Fruit fly (Drosophila melanogaster): ENCODE results near the gene CG3223.

Gene CG3223

dm6 chr3R:7998778-7999177 lies 10.4 kb upstream of the CG3223 start:
- TF ChIP-seq h (optimal IDR thresholded peaks at IDR 0.05) (no peak), insv (optimal IDR thresholded peaks at IDR 0.05) (no peak), Myc (optimal IDR thresholded peaks at IDR 0.05) (no peak), ttk (optimal IDR thresholded peaks at IDR 0.05) (no peak), psq (optimal IDR thresholded peaks at IDR 0.05) (no peak), Sin3A (optimal IDR thresholded peaks at IDR 0.05) (no peak)

- TF ChIP-seq psq (optimal IDR thresholded peaks at IDR 0.05) (no peak), h (optimal IDR thresholded peaks at IDR 0.05) (no peak)
Observed at dm6 chr3R:7999530-8000116, 9.6 kb upstream of the CG3223 start, which contains the start of gene PIG-H. Gene PIG-H (plus strand): TSS chr3R:7999832.

- TF ChIP-seq insv (optimal IDR thresholded peaks at IDR 0.05) (no peak), Myc (optimal IDR thresholded peaks at IDR 0.05) (no peak), ttk (optimal IDR thresholded peaks at IDR 0.05) (no peak), psq (optimal IDR thresholded peaks at IDR 0.05) (no peak), Sin3A (optimal IDR thresholded peaks at IDR 0.05) (no peak), h (optimal IDR thresholded peaks at IDR 0.05) (no peak)
Observed at dm6 chr3R:8001074-8001669, 8.0 kb upstream of the CG3223 start, which contains the start of the genes Kmn2 and CG2698. Gene Kmn2 (minus strand): TSS chr3R:8001309. Gene CG2698 (plus strand): TSS chr3R:8001562.

- TF ChIP-seq insv (optimal IDR thresholded peaks at IDR 0.05) = no peak
- no peak for TF ChIP-seq h (optimal IDR thresholded peaks at IDR 0.05)
- no peak for TF ChIP-seq ttk (optimal IDR thresholded peaks at IDR 0.05)
- TF ChIP-seq Myc (optimal IDR thresholded peaks at IDR 0.05) = no peak
Observed at dm6 chr3R:8007595-8008255, 1.5 kb upstream of the CG3223 start, which contains the start of gene CG2767. Gene CG2767 (minus strand): TSS chr3R:8008110.

- TF ChIP-seq Myc (optimal IDR thresholded peaks at IDR 0.05) (no peak), psq (optimal IDR thresholded peaks at IDR 0.05) (no peak), insv (optimal IDR thresholded peaks at IDR 0.05) (no peak), h (optimal IDR thresholded peaks at IDR 0.05) (no peak), Sin3A (optimal IDR thresholded peaks at IDR 0.05) (no peak), ttk (optimal IDR thresholded peaks at IDR 0.05) (no peak)
Observed at dm6 chr3R:8013121-8014009, 4.2 kb downstream of the CG3223 start, which contains the start of the genes CG10435 and Pbp95. Gene CG10435 (minus strand): TSS chr3R:8013201. Gene Pbp95 (plus strand): TSS chr3R:8013791.

dm6 chr3R:8026515-8026914 lies 17.3 kb downstream of the CG3223 start:
- TF ChIP-seq psq (optimal IDR thresholded peaks at IDR 0.05) (no peak), Sin3A (optimal IDR thresholded peaks at IDR 0.05) (no peak), ttk (optimal IDR thresholded peaks at IDR 0.05) (no peak), insv (optimal IDR thresholded peaks at IDR 0.05) (no peak), Myc (optimal IDR thresholded peaks at IDR 0.05) (no peak), h (optimal IDR thresholded peaks at IDR 0.05) (no peak)

dm6 chr3R:8027203-8027688 lies 18.0 kb downstream of the CG3223 start:
- TF ChIP-seq Myc (optimal IDR thresholded peaks at IDR 0.05) (no peak), ttk (optimal IDR thresholded peaks at IDR 0.05) (no peak), psq (optimal IDR thresholded peaks at IDR 0.05) (no peak), Sin3A (optimal IDR thresholded peaks at IDR 0.05) (no peak), insv (optimal IDR thresholded peaks at IDR 0.05) (no peak), h (optimal IDR thresholded peaks at IDR 0.05) (no peak)

dm6 chr3R:8029496-8030013 lies 20.4 kb downstream of the CG3223 start, which contains the start of gene ImpE3:
Gene ImpE3 (minus strand): TSS chr3R:8029546.
- TF ChIP-seq Sin3A (optimal IDR thresholded peaks at IDR 0.05) (no peak), h (optimal IDR thresholded peaks at IDR 0.05) (no peak), insv (optimal IDR thresholded peaks at IDR 0.05) (no peak), psq (optimal IDR thresholded peaks at IDR 0.05) (no peak), ttk (optimal IDR thresholded peaks at IDR 0.05) (no peak), Myc (optimal IDR thresholded peaks at IDR 0.05) (no peak)

- no peak for TF ChIP-seq insv (optimal IDR thresholded peaks at IDR 0.05)
- no peak for TF ChIP-seq h (optimal IDR thresholded peaks at IDR 0.05)
- no peak for TF ChIP-seq Sin3A (optimal IDR thresholded peaks at IDR 0.05)
- no peak for TF ChIP-seq psq (optimal IDR thresholded peaks at IDR 0.05)
- no peak for TF ChIP-seq Myc (optimal IDR thresholded peaks at IDR 0.05)
- no peak for TF ChIP-seq ttk (optimal IDR thresholded peaks at IDR 0.05)
Observed at dm6 chr3R:8030151-8030899, 21.1 kb downstream of the CG3223 start, which contains the start of the genes CG10903 and CG2747. Gene CG10903 (plus strand): TSS chr3R:8030411. Gene CG2747 (minus strand): TSS chr3R:8030790.

dm6 chr3R:8032923-8033478 lies 23.8 kb downstream of the CG3223 start, which contains the start of the genes CG11035 and unc-45:
Gene CG11035 (minus strand): TSS chr3R:8033009.
Gene unc-45 (plus strand): TSS chr3R:8033301.
- TF ChIP-seq Myc (optimal IDR thresholded peaks at IDR 0.05) (no peak), Sin3A (optimal IDR thresholded peaks at IDR 0.05) (no peak), ttk (optimal IDR thresholded peaks at IDR 0.05) (no peak), insv (optimal IDR thresholded peaks at IDR 0.05) (no peak)

Measured in Kc167 (cell line).